Worm (Caenorhabditis elegans) whole organism, L3 larva: ENCODE measurements around the gene F12E12.6.

Source experiments
- ama-1 ChIP-seq: fragments of 150-350 bp; optimal IDR thresholded peaks from 2 replicates; lab custom pipeline; 2018
- elt-3 ChIP-seq, 3 experiments: fragments of 150-350 bp in 1 of 3; sonication (generic microtip) in 2 of 3; optimal IDR thresholded peaks; 2 replicates in 2 of 3; 4 replicates in 1 of 3; lab custom pipeline; 2014 to 2017; ENCODE audit warnings: missing biosample characterization in 3 of 3, missing genetic modification characterization in 3 of 3
- nhr-11 ChIP-seq: fragments of 150-350 bp; optimal IDR thresholded peaks from 2 replicates; lab custom pipeline; 2014; ENCODE audit warnings: missing biosample characterization, missing genetic modification characterization
- nhr-76 ChIP-seq: fragments of 150-350 bp; sonication (generic microtip); optimal IDR thresholded peaks from 5 replicates; lab custom pipeline; 2014; ENCODE audit warnings: missing biosample characterization, missing genetic modification characterization
- pha-4 ChIP-seq: fragments of 150-350 bp; optimal IDR thresholded peaks from 2 replicates; lab custom pipeline; 2014; ENCODE audit warnings: missing biosample characterization, missing genetic modification reagents, missing genetic modification characterization
- skn-1 ChIP-seq: fragments of 150-350 bp; optimal IDR thresholded peaks from 2 replicates; lab custom pipeline; 2014; ENCODE audit warnings: missing biosample characterization, missing genetic modification characterization
- ztf-11 ChIP-seq: fragments of 150-350 bp; optimal IDR thresholded peaks from 2 replicates; lab custom pipeline; 2014; ENCODE audit warnings: missing biosample characterization, missing genetic modification characterization

DNA sequence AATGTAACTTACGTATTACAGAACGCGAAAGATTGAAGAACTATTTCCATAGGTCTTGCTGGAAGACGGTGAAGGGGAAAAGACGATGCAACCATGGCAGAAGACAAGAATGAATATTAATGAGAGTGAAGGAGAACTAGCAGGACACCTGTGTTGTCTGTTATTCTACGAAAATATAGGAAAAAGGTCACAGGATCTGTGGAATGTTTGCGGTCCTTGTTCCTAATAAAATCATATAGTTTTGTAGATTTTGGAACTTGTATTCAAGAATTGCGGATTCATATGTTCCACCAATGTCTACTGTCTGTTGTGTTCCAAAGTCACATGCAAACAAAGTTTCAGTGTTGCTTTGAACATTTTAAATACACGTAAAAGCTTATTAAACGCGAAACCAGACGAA lies 15.4 kb upstream of the F12E12.6 start, which contains the start of gene sdz-11:
- TF ChIP-seq skn-1 (tag; lab: Kevin White, UChicago) (no peak), elt-3 (tag; optimal IDR thresholded peaks at IDR 0.05; lab: Kevin White, UChicago) (no peak), ama-1 (lab: Kevin White, UChicago) (no peak), nhr-11 (tag; lab: Kevin White, UChicago) (no peak), nhr-76 (no peak), pha-4 (tag; lab: Kevin White, UChicago) (no peak), ztf-11 (tag; lab: Kevin White, UChicago) (no peak)
